Worm (Caenorhabditis elegans) whole organism, L3 larva: Measurements from ENCODE around the gene T27E7.3.
A peak's percentile ranks its signal among the peaks of the same experiment; 100 is the strongest.
"Not testable (repeated sequence)": the region's sequence is repeated elsewhere in the genome, so short reads cannot be mapped to it uniquely, and the experiment has no call there.

Source experiments
- ZK546.5 ChIP-seq: sonication (generic microtip); optimal IDR thresholded peaks from 2 replicates; lab custom pipeline; 2017; ENCODE audit warnings: missing biosample characterization, missing genetic modification characterization
- aly-2 ChIP-seq: fragments of 150-350 bp; optimal IDR thresholded peaks from 2 replicates; lab custom pipeline; 2014; ENCODE audit warnings: missing biosample characterization, missing genetic modification characterization
- ama-1 ChIP-seq: fragments of 150-350 bp; optimal IDR thresholded peaks from 2 replicates; lab custom pipeline; 2018
- ceh-16 ChIP-seq: sonication (generic microtip); optimal IDR thresholded peaks from 2 replicates; lab custom pipeline; 2017; ENCODE audit warnings: missing biosample characterization, missing genetic modification characterization
- ceh-28 ChIP-seq: fragments of 150-350 bp; optimal IDR thresholded peaks from 2 replicates; lab custom pipeline; 2014; ENCODE audit warnings: missing biosample characterization, missing genetic modification reagents, missing genetic modification characterization
- ceh-82 ChIP-seq: fragments of 150-350 bp; optimal IDR thresholded peaks from 2 replicates; lab custom pipeline; 2014; ENCODE audit warnings: missing biosample characterization, missing genetic modification characterization
- daf-12 ChIP-seq: fragments of 150-350 bp; optimal IDR thresholded peaks from 2 replicates; lab custom pipeline; 2014; ENCODE audit warnings: missing biosample characterization, missing genetic modification reagents, missing genetic modification characterization
- egl-27 ChIP-seq: sonication (generic microtip); optimal IDR thresholded peaks from 4 replicates; lab custom pipeline; 2017; ENCODE audit warnings: missing biosample characterization, missing genetic modification reagents, missing genetic modification characterization
- egl-5 ChIP-seq: fragments of 150-350 bp; optimal IDR thresholded peaks from 2 replicates; lab custom pipeline; 2017; ENCODE audit warnings: missing biosample characterization, missing genetic modification reagents, missing genetic modification characterization, inconsistent platforms
- elt-1 ChIP-seq: fragments of 150-350 bp; optimal IDR thresholded peaks from 2 replicates; lab custom pipeline; 2014; ENCODE audit warnings: missing biosample characterization, missing genetic modification characterization
- elt-2 ChIP-seq: sonication (generic microtip); optimal IDR thresholded peaks from 2 replicates; lab custom pipeline; 2016; ENCODE audit warnings: missing genetic modification reagents, mild to moderate bottlenecking, missing genetic modification characterization, missing compliant biosample characterization
- elt-3 ChIP-seq, 3 experiments: fragments of 150-350 bp in 1 of 3; sonication (generic microtip) in 2 of 3; optimal IDR thresholded peaks; 2 replicates in 2 of 3; 4 replicates in 1 of 3; lab custom pipeline; 2014 to 2017; ENCODE audit warnings: missing biosample characterization in 3 of 3, missing genetic modification characterization in 3 of 3
- eor-1 ChIP-seq, 2 experiments: fragments of 150-350 bp; optimal IDR thresholded peaks; 2 replicates each; lab custom pipeline; 2014 to 2018; ENCODE audit warnings: missing biosample characterization in 2 of 2, missing genetic modification characterization in 2 of 2
- fkh-10 ChIP-seq: sonication (generic microtip); optimal IDR thresholded peaks from 2 replicates; lab custom pipeline; 2017; ENCODE audit warnings: missing biosample characterization, missing genetic modification reagents, missing genetic modification characterization
- fkh-2 ChIP-seq: fragments of 150-350 bp; optimal IDR thresholded peaks from 2 replicates; lab custom pipeline; 2014; ENCODE audit warnings: missing biosample characterization, missing genetic modification reagents, missing genetic modification characterization
- hmg-11 ChIP-seq: sonication (generic microtip); optimal IDR thresholded peaks from 2 replicates; lab custom pipeline; 2016; ENCODE audit warnings: missing genetic modification characterization, missing compliant biosample characterization
- jun-1 ChIP-seq: fragments of 150-350 bp; optimal IDR thresholded peaks from 2 replicates; lab custom pipeline; 2014; ENCODE audit warnings: missing biosample characterization, missing genetic modification reagents, missing genetic modification characterization
- lin-15B ChIP-seq: fragments of 150-350 bp; optimal IDR thresholded peaks from 2 replicates; lab custom pipeline; 2014; ENCODE audit warnings: missing biosample characterization, missing genetic modification characterization
- lin-39 ChIP-seq: fragments of 150-350 bp; optimal IDR thresholded peaks from 2 replicates; lab custom pipeline; 2018; ENCODE audit warnings: missing biosample characterization, missing genetic modification reagents, missing genetic modification characterization
- lsy-12 ChIP-seq: sonication (generic microtip); optimal IDR thresholded peaks from 2 replicates; lab custom pipeline; 2016; ENCODE audit warnings: mild to moderate bottlenecking, missing genetic modification characterization, missing compliant biosample characterization
- mml-1 ChIP-seq: fragments of 150-350 bp; sonication (generic microtip); optimal IDR thresholded peaks from 3 replicates; lab custom pipeline; 2014; ENCODE audit warnings: missing biosample characterization, missing genetic modification characterization
- nfya-1 ChIP-seq: sonication (generic microtip); optimal IDR thresholded peaks from 2 replicates; lab custom pipeline; 2017; ENCODE audit warnings: missing genetic modification characterization, mild to moderate bottlenecking, missing compliant biosample characterization, antibody characterized with exemption, moderate library complexity; ENCODE audit not compliant: insufficient read depth
- nhr-11 ChIP-seq: fragments of 150-350 bp; optimal IDR thresholded peaks from 2 replicates; lab custom pipeline; 2014; ENCODE audit warnings: missing biosample characterization, missing genetic modification characterization
- nhr-12 ChIP-seq: fragments of 150-350 bp; optimal IDR thresholded peaks from 2 replicates; lab custom pipeline; 2014; ENCODE audit warnings: missing biosample characterization, missing genetic modification characterization
- nhr-25 ChIP-seq: sonication (generic microtip); optimal IDR thresholded peaks from 2 replicates; lab custom pipeline; 2017; ENCODE audit warnings: missing biosample characterization, missing genetic modification characterization
- nhr-28 ChIP-seq: fragments of 150-350 bp; optimal IDR thresholded peaks from 2 replicates; lab custom pipeline; 2014; ENCODE audit warnings: missing biosample characterization, missing genetic modification characterization
- nhr-67 ChIP-seq: fragments of 150-350 bp; optimal IDR thresholded peaks from 2 replicates; lab custom pipeline; 2014; ENCODE audit warnings: missing biosample characterization, missing genetic modification characterization
- nhr-76 ChIP-seq: fragments of 150-350 bp; sonication (generic microtip); optimal IDR thresholded peaks from 5 replicates; lab custom pipeline; 2014; ENCODE audit warnings: missing biosample characterization, missing genetic modification characterization
- nhr-77 ChIP-seq: fragments of 150-350 bp; optimal IDR thresholded peaks from 2 replicates; lab custom pipeline; 2014; ENCODE audit warnings: missing biosample characterization, missing genetic modification characterization
- sea-2 ChIP-seq: fragments of 150-350 bp; sonication (generic microtip); optimal IDR thresholded peaks from 4 replicates; lab custom pipeline; 2014; ENCODE audit warnings: missing biosample characterization, missing genetic modification reagents, missing genetic modification characterization
- skn-1 ChIP-seq: fragments of 150-350 bp; optimal IDR thresholded peaks from 2 replicates; lab custom pipeline; 2014; ENCODE audit warnings: missing biosample characterization, missing genetic modification characterization
- unc-39 ChIP-seq: sonication (generic microtip); optimal IDR thresholded peaks from 4 replicates; lab custom pipeline; 2017; ENCODE audit warnings: missing biosample characterization, missing genetic modification characterization
- zag-1 ChIP-seq: fragments of 150-350 bp; optimal IDR thresholded peaks from 2 replicates; lab custom pipeline; 2014; ENCODE audit warnings: missing biosample characterization, missing genetic modification characterization
- ztf-11 ChIP-seq: fragments of 150-350 bp; optimal IDR thresholded peaks from 2 replicates; lab custom pipeline; 2014; ENCODE audit warnings: missing biosample characterization, missing genetic modification characterization
- ztf-4 ChIP-seq: fragments of 150-350 bp; optimal IDR thresholded peaks from 2 replicates; lab custom pipeline; 2014; ENCODE audit warnings: missing biosample characterization, missing genetic modification characterization

T27E7.3 gene

ce11 chrIV:14536911-14537310 lies 8.1 kb downstream of the T27E7.3 start, which contains the start of gene T27E7.5:
Gene T27E7.5 (plus strand): TSS chrIV:14537163.
- TF ChIP-seq unc-39 (tag; lab: Kevin White, UChicago) (no peak), mml-1 (tag; lab: Kevin White, UChicago) (no peak), fkh-2 (no peak), nhr-77 (tag; lab: Kevin White, UChicago) (no peak)

DNA sequence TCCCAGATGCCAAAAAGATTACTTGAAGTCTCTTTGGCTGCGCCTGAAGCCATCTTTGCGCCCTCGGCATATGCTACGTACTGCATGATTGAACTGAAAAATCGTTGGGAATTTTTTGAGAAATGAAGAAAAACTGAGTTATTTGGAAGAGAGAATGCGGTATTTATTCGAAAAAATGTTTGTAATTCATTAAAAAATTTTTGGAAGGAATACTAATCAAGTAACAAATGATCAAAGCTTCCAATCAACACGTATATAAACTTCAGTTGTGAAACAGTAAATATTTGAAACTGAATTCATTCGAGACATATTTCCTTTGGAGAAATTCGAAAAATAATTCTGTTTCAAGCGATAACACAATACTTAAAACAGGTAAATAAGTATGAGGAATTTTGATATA lies 13.7 kb downstream of the T27E7.3 start, which contains the start of gene pals-29:
Gene pals-29, minus strand, starts transcription at position 101 of the 400 bp plus-strand sequence.
- TF ChIP-seq nfya-1 (tag; lab: Kevin White, UChicago) (no peak), nhr-11 (tag; lab: Kevin White, UChicago) (no peak), eor-1 (tag; optimal IDR thresholded peaks at IDR 0.05; lab: Kevin White, UChicago) (no peak), nhr-12 (tag; lab: Kevin White, UChicago) (no peak), nhr-76 (no peak), unc-39 (tag; lab: Kevin White, UChicago) (no peak), ceh-28 (tag; lab: Kevin White, UChicago) (no peak), elt-1 (tag; lab: Kevin White, UChicago) (no peak)

- TF ChIP-seq unc-39 (tag; lab: Kevin White, UChicago) (no peak), sea-2 (GFP tag; lab: Kevin White, UChicago) (no peak), nhr-11 (tag; lab: Kevin White, UChicago) (no peak), fkh-10 (GFP tag; lab: Kevin White, UChicago) (no peak), lin-39 (tag; lab: Kevin White, UChicago) (no peak), nfya-1 (tag; lab: Kevin White, UChicago) (peak; percentile 88)
Observed at ce11 chrIV:14547292-14547691, 18.5 kb downstream of the T27E7.3 start.

ce11 chrIV:14549308-14549707 lies 20.5 kb downstream of the T27E7.3 start, which contains the start of gene T27E7.9:
Gene T27E7.9 (minus strand): TSS chrIV:14549408.
- no peak for TF ChIP-seq nhr-28 (tag; lab: Kevin White, UChicago)
- TF ChIP-seq ceh-16 (tag; lab: Kevin White, UChicago), result no peak
- no peak for TF ChIP-seq skn-1 (tag; lab: Kevin White, UChicago)
- TF ChIP-seq hmg-11 (tag; lab: Kevin White, UChicago), result no peak
- no peak for TF ChIP-seq nhr-12 (tag; lab: Kevin White, UChicago)
- TF ChIP-seq unc-39 (tag; lab: Kevin White, UChicago), result no peak
- TF ChIP-seq daf-12, result no peak
- no peak for TF ChIP-seq nhr-67 (tag; lab: Kevin White, UChicago)
- TF ChIP-seq fkh-2, result no peak
- TF ChIP-seq eor-1 (tag; optimal IDR thresholded peaks at IDR 0.05; lab: Kevin White, UChicago), result no peak
- TF ChIP-seq ZK546.5 (tag; lab: Kevin White, UChicago), result no peak
- TF ChIP-seq ztf-4 (tag; lab: Kevin White, UChicago), result no peak
- no peak for TF ChIP-seq jun-1 (tag; lab: Kevin White, UChicago)
- TF ChIP-seq ztf-11, result no peak
- TF ChIP-seq elt-2, result no peak
- TF ChIP-seq nhr-25 (tag; lab: Kevin White, UChicago), result no peak

DNA sequence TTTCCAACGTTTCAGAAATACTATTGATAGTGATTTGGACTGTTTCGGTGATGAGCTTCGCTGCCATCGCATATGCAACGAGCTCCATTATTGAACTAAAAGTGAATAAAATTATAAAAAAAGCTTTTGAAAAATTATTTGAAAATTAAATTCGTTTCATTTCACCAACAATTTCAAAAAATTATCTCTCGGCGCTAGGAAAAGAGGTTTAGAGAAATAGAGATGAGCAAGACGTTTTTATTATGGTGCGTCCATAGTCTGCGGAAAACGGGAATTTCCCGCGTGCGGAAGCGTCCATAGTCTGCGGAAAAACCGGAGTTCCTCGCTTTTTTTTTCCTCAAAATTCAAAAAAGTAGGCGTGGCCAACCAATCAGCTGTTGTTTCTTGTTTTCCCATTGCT lies 23.1 kb downstream of the T27E7.3 start, which contains the start of gene pals-30:
Gene pals-30, minus strand, starts transcription at position 101 of the 400 bp plus-strand sequence.
- TF ChIP-seq hmg-11 (tag; lab: Kevin White, UChicago); ztf-11; egl-5: not testable (repeated sequence)
- TF ChIP-seq, all 47 proteins: peak for 0; not testable (repeated sequence) for 47

DNA sequence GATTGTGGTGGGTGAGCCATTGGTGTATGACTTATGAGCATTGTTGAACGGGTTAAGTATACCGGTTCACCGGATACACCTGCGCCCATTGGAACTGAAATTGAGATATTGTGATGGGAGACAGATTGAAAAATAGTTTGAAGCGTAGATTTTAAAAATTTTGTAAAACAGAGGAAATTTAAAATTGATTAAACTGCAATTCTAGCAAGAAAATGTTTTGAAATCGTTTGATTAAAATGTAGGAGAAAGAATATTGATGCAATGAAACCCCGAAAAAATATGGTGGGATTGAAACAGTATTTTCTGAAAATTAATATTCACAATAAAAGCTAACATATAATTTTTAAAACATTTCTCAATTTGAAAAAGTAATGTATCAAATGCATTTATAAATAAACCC lies 26.0 kb downstream of the T27E7.3 start, which contains the start of gene Y57G11B.6:
Gene Y57G11B.6, minus strand, starts transcription at position 101 of the 400 bp plus-strand sequence.
- TF ChIP-seq lin-39 (tag; lab: Kevin White, UChicago), result no peak
- TF ChIP-seq ztf-4 (tag; lab: Kevin White, UChicago), result no peak
- TF ChIP-seq lin-15B, result no peak
- TF ChIP-seq ztf-11, result no peak
- no peak for TF ChIP-seq eor-1 (tag; optimal IDR thresholded peaks at IDR 0.05; lab: Kevin White, UChicago)
- no peak for TF ChIP-seq sea-2 (GFP tag; lab: Kevin White, UChicago)
- no peak for TF ChIP-seq ceh-82
- no peak for TF ChIP-seq ama-1
- no peak for TF ChIP-seq zag-1
- no peak for TF ChIP-seq egl-27 (tag; lab: Kevin White, UChicago)
- no peak for TF ChIP-seq egl-5
- no peak for TF ChIP-seq nhr-11 (tag; lab: Kevin White, UChicago)
- TF ChIP-seq ceh-28 (tag; lab: Kevin White, UChicago), result no peak
- TF ChIP-seq skn-1 (tag; lab: Kevin White, UChicago), result no peak
- TF ChIP-seq lsy-12 (tag; lab: Kevin White, UChicago), result no peak
- TF ChIP-seq nhr-67 (tag; lab: Kevin White, UChicago), result no peak
- TF ChIP-seq aly-2 (tag; lab: Kevin White, UChicago), result no peak
- TF ChIP-seq elt-2, result no peak
- no peak for TF ChIP-seq elt-3 (tag; optimal IDR thresholded peaks at IDR 0.05; lab: Kevin White, UChicago)
